ENCODE assay signal across 5 fruit fly cellular contexts in the genomic region with DNA sequence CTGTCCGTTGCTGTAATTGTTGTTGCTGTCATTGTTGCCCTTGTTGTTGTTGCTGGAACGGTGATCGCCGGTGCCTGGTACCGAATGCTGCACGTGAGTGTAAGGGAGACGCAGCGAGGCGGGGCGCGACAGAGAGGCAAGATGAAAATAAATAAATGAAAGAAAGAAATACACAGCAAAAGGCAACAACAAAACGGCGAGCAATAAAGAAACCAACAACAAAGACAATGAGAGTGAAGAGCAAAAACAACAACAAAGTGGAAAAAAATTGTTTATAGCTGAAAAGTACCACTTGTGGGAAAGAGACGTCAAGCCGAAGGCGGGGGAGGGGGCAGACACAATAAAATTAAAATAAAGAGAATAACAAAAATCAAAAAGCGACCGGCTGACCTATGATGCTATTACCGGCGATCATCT.
TF ChIP-seq lines count a peak whose summit lies in the region.

No protein-coding gene starts in this region.

- no peak for TF ChIP-seq CTCF in whole organism, embryonic (GFP tag; optimal IDR thresholded peaks at IDR 0.05; lab: Kevin White, UChicago)

TF ChIP-seq in whole organism, adult, 20 proteins besides CTCF, POLR2A, EP300 and RAD21:
- TF ChIP-seq ovo (GFP tag; optimal IDR thresholded peaks at IDR 0.05; lab: Kevin White, UChicago) (peak; percentile 14), Crg-1 (GFP tag; optimal IDR thresholded peaks at IDR 0.05; lab: Kevin White, UChicago) (no peak), CG7045 (GFP tag; optimal IDR thresholded peaks at IDR 0.05; lab: Kevin White, UChicago) (no peak), toe (GFP tag; optimal IDR thresholded peaks at IDR 0.05; lab: Kevin White, UChicago) (no peak), pad (GFP tag; optimal IDR thresholded peaks at IDR 0.05; lab: Kevin White, UChicago) (no peak), cic (GFP tag; optimal IDR thresholded peaks at IDR 0.05; lab: Kevin White, UChicago) (peak; percentile 10)
TF ChIP-seq in whole organism, adult: peak in this region for 2.

TF ChIP-seq in whole organism, embryonic, 481 proteins besides CTCF, POLR2A, EP300 and RAD21 (continues in another document):
- peak; percentile 62 for TF ChIP-seq Med (GFP tag; lab: Kevin White, UChicago)
- peak; percentile 14 for TF ChIP-seq cg (GFP tag; optimal IDR thresholded peaks at IDR 0.05; lab: Kevin White, UChicago)
- TF ChIP-seq peb (GFP tag; IDR thresholded peaks at IDR 0.05; lab: Robert Waterston, UW) = no peak
- TF ChIP-seq CG11247 (GFP tag; IDR thresholded peaks at IDR 0.05; lab: Robert Waterston, UW) = no peak
- TF ChIP-seq ase (GFP tag; IDR thresholded peaks at IDR 0.05; lab: Robert Waterston, UW) = no peak
- no peak for TF ChIP-seq CG14441 (GFP tag; IDR thresholded peaks at IDR 0.05; lab: Robert Waterston, UW)
- TF ChIP-seq CG31224 (GFP tag; IDR thresholded peaks at IDR 0.05; lab: Robert Waterston, UW) = no peak
- peak; percentile 25 for TF ChIP-seq CG33557 (GFP tag; optimal IDR thresholded peaks at IDR 0.05; lab: Kevin White, UChicago)
- peak; percentile 52 for TF ChIP-seq kni (GFP tag; optimal IDR thresholded peaks at IDR 0.05; lab: Kevin White, UChicago)
- peak in 1 of 2 experiments; percentile 11 for TF ChIP-seq bsh (GFP tag; optimal IDR thresholded peaks at IDR 0.05; lab: Kevin White, UChicago)
- peak; percentile 53 for TF ChIP-seq CG8924 (tag; optimal IDR thresholded peaks at IDR 0.05; lab: Kevin White, UChicago)
- TF ChIP-seq tll (GFP tag; optimal IDR thresholded peaks at IDR 0.05; lab: Kevin White, UChicago) = peak in 1 of 2 experiments; percentile 60
- TF ChIP-seq tap (tag; optimal IDR thresholded peaks at IDR 0.05; lab: Kevin White, UChicago) = no peak
- TF ChIP-seq vvl (GFP tag; IDR thresholded peaks at IDR 0.05; lab: Robert Waterston, UW) = peak; percentile 32; the same call in 1 of the 2 replicates
- TF ChIP-seq dysf (GFP tag; IDR thresholded peaks at IDR 0.05; lab: Robert Waterston, UW) = no peak
- TF ChIP-seq Hmx (GFP tag; optimal IDR thresholded peaks at IDR 0.05; lab: Kevin White, UChicago) = no peak
- TF ChIP-seq cad (GFP tag; optimal IDR thresholded peaks at IDR 0.05; lab: Kevin White, UChicago) = peak; percentile 52
- no peak for TF ChIP-seq Blimp-1 (GFP tag; optimal IDR thresholded peaks at IDR 0.05; lab: Kevin White, UChicago)
- TF ChIP-seq pita (GFP tag; optimal IDR thresholded peaks at IDR 0.05; lab: Kevin White, UChicago) = no peak
- no peak for TF ChIP-seq sc (optimal IDR thresholded peaks at IDR 0.05; lab: Kevin White, UChicago)
- TF ChIP-seq sc (GFP tag; optimal IDR thresholded peaks at IDR 0.05; lab: Kevin White, UChicago) = no peak

TF ChIP-seq in whole organism, prepupa, 60 proteins besides CTCF, POLR2A, EP300 and RAD21 (continues in another document):
- TF ChIP-seq Lpt (GFP tag; optimal IDR thresholded peaks at IDR 0.05; lab: Kevin White, UChicago) = peak; percentile 17
- TF ChIP-seq spab (GFP tag; optimal IDR thresholded peaks at IDR 0.05; lab: Kevin White, UChicago) = peak; percentile 17
- peak; percentile 66 to 76 for TF ChIP-seq ss (GFP tag; optimal IDR thresholded peaks at IDR 0.05; lab: Kevin White, UChicago)
- peak; percentile 72 for TF ChIP-seq svp (GFP tag; lab: Kevin White, UChicago)
- TF ChIP-seq CG6808 (GFP tag; optimal IDR thresholded peaks at IDR 0.05; lab: Kevin White, UChicago) = peak; percentile 59
- TF ChIP-seq CG11902 (GFP tag; optimal IDR thresholded peaks at IDR 0.05; lab: Kevin White, UChicago) = no peak
- TF ChIP-seq Hr39 (GFP tag; optimal IDR thresholded peaks at IDR 0.05; lab: Kevin White, UChicago) = no peak
- peak; percentile 27 for TF ChIP-seq CG32006 (GFP tag; optimal IDR thresholded peaks at IDR 0.05; lab: Kevin White, UChicago)
- TF ChIP-seq CG4318 (GFP tag; optimal IDR thresholded peaks at IDR 0.05; lab: Kevin White, UChicago) = no peak
- TF ChIP-seq pdm3 (GFP tag; optimal IDR thresholded peaks at IDR 0.05; lab: Kevin White, UChicago) = no peak
- TF ChIP-seq CG8119 (GFP tag; IDR thresholded peaks at IDR 0.05; lab: Robert Waterston, UW) = 0 out of 3 replicates have a peak, but pooled peaks have one; percentile 36
- TF ChIP-seq fkh (GFP tag; optimal IDR thresholded peaks at IDR 0.05; lab: Kevin White, UChicago) = peak; percentile 72
- TF ChIP-seq fd85E (GFP tag; optimal IDR thresholded peaks at IDR 0.05; lab: Kevin White, UChicago) = no peak
- TF ChIP-seq Ets96B (tag; optimal IDR thresholded peaks at IDR 0.05; lab: Kevin White, UChicago) = peak; percentile 39
- TF ChIP-seq Hr38 (GFP tag; optimal IDR thresholded peaks at IDR 0.05; lab: Kevin White, UChicago) = no peak
- peak; percentile 45 for TF ChIP-seq CG3032 (tag; optimal IDR thresholded peaks at IDR 0.05; lab: Kevin White, UChicago)
- TF ChIP-seq CG8319 (GFP tag; optimal IDR thresholded peaks at IDR 0.05; lab: Kevin White, UChicago) = no peak
- TF ChIP-seq CG6163 (GFP tag; IDR thresholded peaks at IDR 0.05; lab: Robert Waterston, UW) = peak; percentile 47; the same call in 1 of the 3 replicates
- TF ChIP-seq achi (GFP tag; optimal IDR thresholded peaks at IDR 0.05; lab: Kevin White, UChicago) = no peak
- TF ChIP-seq acj6 (GFP tag; optimal IDR thresholded peaks at IDR 0.05; lab: Kevin White, UChicago) = no peak
- no peak for TF ChIP-seq Hr4 (GFP tag; optimal IDR thresholded peaks at IDR 0.05; lab: Kevin White, UChicago)

TF ChIP-seq in whole organism, pupa, 21 proteins besides CTCF, POLR2A, EP300 and RAD21:
- TF ChIP-seq CG12605 (GFP tag; IDR thresholded peaks at IDR 0.05; lab: Robert Waterston, UW) (no peak; the same call in 1 of the 2 replicates), CG13204 (GFP tag; optimal IDR thresholded peaks at IDR 0.05; lab: Kevin White, UChicago) (peak; percentile 75), CG15710 (tag; optimal IDR thresholded peaks at IDR 0.05; lab: Kevin White, UChicago) (peak; percentile 12), CG14655 (GFP tag; optimal IDR thresholded peaks at IDR 0.05; lab: Kevin White, UChicago) (no peak), CG32121 (GFP tag; IDR thresholded peaks at IDR 0.05; lab: Robert Waterston, UW) (no peak; the same call in 1 of the 2 replicates), EcR (GFP tag; optimal IDR thresholded peaks at IDR 0.05; lab: Kevin White, UChicago) (peak; percentile 80), gl (tag; optimal IDR thresholded peaks at IDR 0.05; lab: Kevin White, UChicago) (peak; percentile 52), D1 (tag; optimal IDR thresholded peaks at IDR 0.05; lab: Kevin White, UChicago) (peak; percentile 3), fd96Ca (GFP tag; IDR thresholded peaks at IDR 0.05; lab: Robert Waterston, UW) (peak; percentile 61; the same call in 2 of the 3 replicates), CG34367 (tag; optimal IDR thresholded peaks at IDR 0.05; lab: Kevin White, UChicago) (peak; percentile 39)

TF ChIP-seq in whole organism, wandering third instar larva, 38 proteins besides CTCF, POLR2A, EP300 and RAD21:
- no peak for TF ChIP-seq N (GFP tag; optimal IDR thresholded peaks at IDR 0.05; lab: Kevin White, UChicago)
- peak; percentile 6 for TF ChIP-seq psq (GFP tag; optimal IDR thresholded peaks at IDR 0.05; lab: Kevin White, UChicago)
